Worm (Caenorhabditis elegans) whole organism, L2 larva: ENCODE data around the gene tag-65.

Experiments
- R02D3.7 ChIP-seq: fragments of 150-350 bp; optimal IDR thresholded peaks from 2 replicates; lab custom pipeline; 2014; ENCODE audit warnings: missing biosample characterization, missing genetic modification characterization
- ama-1 ChIP-seq: fragments of 150-350 bp; optimal IDR thresholded peaks from 2 replicates; lab custom pipeline; 2018; ENCODE audit warnings: inconsistent platforms
- ceh-82 ChIP-seq: fragments of 150-350 bp; optimal IDR thresholded peaks from 2 replicates; lab custom pipeline; 2014; ENCODE audit warnings: missing biosample characterization, missing genetic modification characterization
- lsy-2 ChIP-seq, 2 experiments: fragments of 150-350 bp in 1 of 2; sonication (generic microtip) in 1 of 2; optimal IDR thresholded peaks; 2 replicates each; lab custom pipeline; 2014 to 2017; ENCODE audit warnings: missing biosample characterization in 2 of 2, missing genetic modification characterization in 2 of 2
- mab-5 ChIP-seq: fragments of 150-350 bp; optimal IDR thresholded peaks from 2 replicates; lab custom pipeline; 2014; ENCODE audit warnings: missing biosample characterization, missing genetic modification characterization
- sem-4 ChIP-seq: fragments of 150-350 bp; optimal IDR thresholded peaks from 2 replicates; lab custom pipeline; 2014; ENCODE audit warnings: missing biosample characterization, missing genetic modification reagents, missing genetic modification characterization

DNA sequence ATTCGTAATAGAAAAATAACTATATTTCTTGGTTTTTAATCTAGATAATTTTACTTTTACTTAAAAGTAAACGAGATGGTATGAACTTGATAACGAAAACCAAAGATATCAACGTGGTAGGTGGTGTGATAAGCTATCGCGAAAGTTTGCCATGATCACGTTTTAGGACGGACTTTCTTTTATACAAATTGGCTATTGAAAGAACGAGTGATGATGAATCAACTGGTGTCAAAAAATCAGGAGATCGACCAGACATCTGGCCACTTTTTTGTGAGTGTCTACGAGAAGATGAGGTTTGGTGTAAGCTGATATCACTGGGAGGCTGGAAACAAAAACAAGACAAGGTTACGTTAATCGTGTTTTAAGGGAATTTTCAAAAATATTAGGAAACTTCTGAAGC, 19.2 kb downstream of the tag-65 start:
- TF ChIP-seq sem-4 (no peak), R02D3.7 (tag; lab: Kevin White, UChicago) (no peak), lsy-2 (tag; optimal IDR thresholded peaks at IDR 0.05; lab: Kevin White, UChicago) (no peak), mab-5 (tag; lab: Kevin White, UChicago) (no peak), ama-1 (lab: Kevin White, UChicago) (no peak), ceh-82 (tag; lab: Kevin White, UChicago) (no peak)
